Worm (Caenorhabditis elegans) whole organism, young adult: ENCODE measurements around the gene wht-3.

Source experiments
- B0019.2 ChIP-seq: fragments of 200-800 bp; sonication (Bioruptor generic); conservative IDR thresholded peaks from 2 replicates; pipeline ENCODE4 v1.3.6; 2022; ENCODE audit warnings: missing genetic modification reagents, missing genetic modification characterization, missing compliant biosample characterization
- D2030.7 ChIP-seq: fragments of 200-800 bp; sonication (Bioruptor generic); IDR thresholded peaks from 2 replicates; pipeline ENCODE4 v1.3.6; 2022; ENCODE audit warnings: missing genetic modification reagents, missing genetic modification characterization, missing compliant biosample characterization
- F23B12.7 ChIP-seq: sonication (generic microtip); optimal IDR thresholded peaks from 2 replicates; lab custom pipeline; 2017; ENCODE audit warnings: missing genetic modification characterization, mild to moderate bottlenecking, missing compliant biosample characterization, antibody characterized with exemption, moderate library complexity; ENCODE audit not compliant: insufficient read depth
- Y79H2A.3 ChIP-seq: fragments of 200-800 bp; sonication (Bioruptor generic); conservative IDR thresholded peaks from 2 replicates; pipeline ENCODE4 v1.3.6; 2022; ENCODE audit warnings: missing genetic modification reagents, missing genetic modification characterization, missing compliant biosample characterization
- ZK185.1 ChIP-seq: sonication (generic microtip); optimal IDR thresholded peaks from 2 replicates; lab custom pipeline; 2016; ENCODE audit warnings: mild to moderate bottlenecking, missing genetic modification characterization, missing compliant biosample characterization; ENCODE audit not compliant: poor library complexity, severe bottlenecking
- attf-3 ChIP-seq: fragments of 200-800 bp; sonication (Bioruptor generic); conservative IDR thresholded peaks from 2 replicates; pipeline ENCODE4 v1.3.6; 2022; ENCODE audit warnings: missing genetic modification reagents, missing genetic modification characterization, missing compliant biosample characterization
- attf-5 ChIP-seq: fragments of 200-800 bp; sonication (Bioruptor generic); optimal IDR thresholded peaks from 2 replicates; lab custom pipeline; 2018; ENCODE audit warnings: mild to moderate bottlenecking, missing genetic modification characterization, missing compliant biosample characterization
- bed-1 ChIP-seq: fragments of 200-800 bp; sonication (Bioruptor generic); IDR thresholded peaks from 2 replicates; pipeline ENCODE4 v1.3.6; 2022; ENCODE audit warnings: missing genetic modification reagents, missing genetic modification characterization, missing compliant biosample characterization
- ccch-3 ChIP-seq: fragments of 200-800 bp; sonication (Bioruptor generic); optimal IDR thresholded peaks from 2 replicates; lab custom pipeline; 2018; ENCODE audit warnings: mild to moderate bottlenecking, missing genetic modification characterization, missing compliant biosample characterization
- cebp-1 ChIP-seq, 2 experiments: fragments of 200-800 bp in 1 of 2; sonication (Bioruptor generic) in 1 of 2; sonication (generic microtip) in 1 of 2; IDR thresholded peaks in 1 of 2; optimal IDR thresholded peaks in 1 of 2; 2 replicates each; pipeline versions ENCODE4 v1.3.6 to Lab custom; 2017 to 2022; ENCODE audit warnings: missing compliant biosample characterization in 2 of 2, missing genetic modification characterization in 2 of 2, mild to moderate bottlenecking in 1 of 2, missing genetic modification reagents in 1 of 2, moderate library complexity in 1 of 2
- cebp-2 ChIP-seq: fragments of 200-800 bp; sonication (Bioruptor generic); IDR thresholded peaks from 2 replicates; pipeline ENCODE4 v1.3.6; 2022; ENCODE audit warnings: missing genetic modification characterization, missing compliant biosample characterization
- ceh-91 ChIP-seq: fragments of 200-800 bp; sonication (Bioruptor generic); IDR thresholded peaks from 2 replicates; pipeline ENCODE4 v1.3.6; 2022; ENCODE audit warnings: missing genetic modification reagents, missing genetic modification characterization, missing compliant biosample characterization
- dox-1 ChIP-seq: fragments of 200-800 bp; sonication (Bioruptor generic); IDR thresholded peaks from 2 replicates; pipeline ENCODE4 v1.3.6; 2022; ENCODE audit warnings: missing genetic modification reagents, missing genetic modification characterization, missing compliant biosample characterization
- egl-18 ChIP-seq: fragments of 200-800 bp; sonication (Bioruptor generic); IDR thresholded peaks from 2 replicates; pipeline ENCODE4 v1.3.6; 2022; ENCODE audit warnings: missing genetic modification reagents, missing genetic modification characterization, missing compliant biosample characterization
- egl-44 ChIP-seq: fragments of 200-800 bp; sonication (Bioruptor generic); IDR thresholded peaks from 2 replicates; pipeline ENCODE4 v1.3.6; 2022; ENCODE audit warnings: missing genetic modification reagents, missing genetic modification characterization, missing compliant biosample characterization
- ekl-4 ChIP-seq: fragments of 200-800 bp; sonication (Bioruptor generic); IDR thresholded peaks from 2 replicates; pipeline ENCODE4 v1.3.6; 2022; ENCODE audit warnings: missing genetic modification reagents, missing genetic modification characterization, missing compliant biosample characterization
- ets-4 ChIP-seq: fragments of 200-800 bp; sonication (Bioruptor generic); optimal IDR thresholded peaks from 2 replicates; lab custom pipeline; 2018; ENCODE audit warnings: mild to moderate bottlenecking, missing genetic modification characterization, missing compliant biosample characterization
- fkh-3 ChIP-seq: sonication (generic microtip); optimal IDR thresholded peaks from 2 replicates; lab custom pipeline; 2016; ENCODE audit warnings: mild to moderate bottlenecking, missing genetic modification characterization, missing compliant biosample characterization
- hlh-12 ChIP-seq: sonication (generic microtip); optimal IDR thresholded peaks from 2 replicates; lab custom pipeline; 2016; ENCODE audit warnings: missing genetic modification characterization, missing compliant biosample characterization
- hmg-1.2 ChIP-seq: fragments of 200-800 bp; sonication (Bioruptor generic); IDR thresholded peaks from 2 replicates; pipeline ENCODE4 v1.3.6; 2022; ENCODE audit warnings: missing genetic modification reagents, missing genetic modification characterization, missing compliant biosample characterization
- lsl-1 ChIP-seq: fragments of 200-800 bp; sonication (Bioruptor generic); optimal IDR thresholded peaks from 2 replicates; lab custom pipeline; 2018; ENCODE audit warnings: mild to moderate bottlenecking, missing genetic modification characterization, moderate library complexity, missing compliant biosample characterization
- lsy-27 ChIP-seq: sonication (generic microtip); optimal IDR thresholded peaks from 2 replicates; lab custom pipeline; 2017; ENCODE audit warnings: missing genetic modification characterization, mild to moderate bottlenecking, missing compliant biosample characterization, antibody characterized with exemption, missing genotype, borderline replicate concordance; ENCODE audit not compliant: insufficient read depth
- madf-10 ChIP-seq: sonication (generic microtip); optimal IDR thresholded peaks from 2 replicates; lab custom pipeline; 2016; ENCODE audit warnings: mild to moderate bottlenecking, missing genetic modification characterization, missing compliant biosample characterization
- mcd-1 ChIP-seq: fragments of 200-800 bp; sonication (Bioruptor generic); IDR thresholded peaks from 2 replicates; pipeline ENCODE4 v1.3.6; 2022; ENCODE audit warnings: missing genetic modification reagents, missing genetic modification characterization, missing compliant biosample characterization
- nfya-1 ChIP-seq: sonication (generic microtip); optimal IDR thresholded peaks from 2 replicates; lab custom pipeline; 2017; ENCODE audit warnings: antibody characterized with exemption, missing compliant biosample characterization, missing genetic modification characterization, borderline replicate concordance; ENCODE audit not compliant: insufficient read depth
- nhr-179 ChIP-seq: sonication (generic microtip); optimal IDR thresholded peaks from 2 replicates; lab custom pipeline; 2016; ENCODE audit warnings: mild to moderate bottlenecking, missing genetic modification characterization, missing compliant biosample characterization
- nhr-80 ChIP-seq: sonication (generic microtip); optimal IDR thresholded peaks from 2 replicates; lab custom pipeline; 2016; ENCODE audit warnings: missing genetic modification characterization, missing compliant biosample characterization
- pbrm-1 ChIP-seq: fragments of 200-800 bp; sonication (Bioruptor generic); IDR thresholded peaks from 2 replicates; pipeline ENCODE4 v1.3.6; 2022; ENCODE audit warnings: missing genetic modification reagents, missing genetic modification characterization, missing compliant biosample characterization
- sdz-38 ChIP-seq: sonication (generic microtip); optimal IDR thresholded peaks from 2 replicates; lab custom pipeline; 2016; ENCODE audit warnings: missing genotype, missing genetic modification characterization, missing compliant biosample characterization
- snpc-1.1 ChIP-seq: sonication (generic microtip); optimal IDR thresholded peaks from 2 replicates; lab custom pipeline; 2017; ENCODE audit warnings: missing genetic modification characterization, mild to moderate bottlenecking, missing compliant biosample characterization, antibody characterized with exemption, moderate library complexity, missing genotype, missing genetic modification reagents; ENCODE audit not compliant: insufficient read depth
- snpc-1.3 ChIP-seq: sonication (generic microtip); optimal IDR thresholded peaks from 2 replicates; lab custom pipeline; 2017; ENCODE audit warnings: missing genetic modification characterization, mild to moderate bottlenecking, missing compliant biosample characterization, antibody characterized with exemption, moderate library complexity, missing genotype, missing genetic modification reagents; ENCODE audit not compliant: insufficient read depth
- xnd-1 ChIP-seq: sonication (generic microtip); optimal IDR thresholded peaks from 2 replicates; lab custom pipeline; 2016; ENCODE audit warnings: missing genotype, missing genetic modification reagents, missing genetic modification characterization, missing compliant biosample characterization
- ztf-28 ChIP-seq: fragments of 200-800 bp; sonication (Bioruptor generic); IDR thresholded peaks from 2 replicates; pipeline ENCODE4 v1.3.6; 2022; ENCODE audit warnings: missing genetic modification reagents, missing genetic modification characterization, missing compliant biosample characterization

Gene wht-3

ce11 chrIII:4193659-4194103, 42.3 kb upstream of the wht-3 start, which contains the start of gene xbp-1 (continued):
- TF ChIP-seq lsy-27 (tag; lab: Kevin White, UChicago) (no peak), ceh-91 (GFP tag; lab: Robert Waterston, UW) (no peak), sdz-38 (tag; lab: Kevin White, UChicago) (no peak)

ce11 chrIII:4191091-4191638, 39.8 kb upstream of the wht-3 start, which contains the start of gene dnj-16:
TSS of gene dnj-16 (plus strand) at chrIII:4191141.
- TF ChIP-seq ZK185.1 (tag; lab: Kevin White, UChicago) (no peak), B0019.2 (no peak), lsl-1 (GFP tag; lab: Kevin White, UChicago) (peak; percentile 85), hmg-1.2 (GFP tag; lab: Robert Waterston, UW) (peak; percentile 23; the same call in 1 of the 2 replicates), cebp-1 (GFP tag; IDR thresholded peaks at IDR 0.05; lab: Robert Waterston, UW) (peak; percentile 96), cebp-1 (tag; optimal IDR thresholded peaks at IDR 0.05; lab: Kevin White, UChicago) (peak; percentile 98), attf-5 (GFP tag; lab: Kevin White, UChicago) (peak; percentile 61), Y79H2A.3 (no peak), snpc-1.3 (peak; percentile 24), nhr-80 (tag; lab: Kevin White, UChicago) (peak; percentile 31)

ce11 chrIII:4190241-4190640, 38.8 kb upstream of the wht-3 start, which contains the start of gene spp-28:
TSS of gene spp-28 (minus strand) at chrIII:4190341.
- TF ChIP-seq egl-18 (GFP tag; lab: Robert Waterston, UW) (no peak), ztf-28 (GFP tag; lab: Robert Waterston, UW) (no peak), bed-1 (GFP tag; lab: Robert Waterston, UW) (no peak), egl-44 (no peak), ccch-3 (no peak), nfya-1 (tag; lab: Kevin White, UChicago) (no peak), xnd-1 (no peak), snpc-1.1 (tag; lab: Kevin White, UChicago) (no peak), pbrm-1 (no peak), ets-4 (GFP tag; lab: Kevin White, UChicago) (no peak), nhr-179 (tag; lab: Kevin White, UChicago) (no peak), cebp-2 (GFP tag; lab: Robert Waterston, UW) (no peak), snpc-1.3 (no peak), F23B12.7 (tag; lab: Kevin White, UChicago) (no peak), fkh-3 (tag; lab: Kevin White, UChicago) (no peak)

DNA sequence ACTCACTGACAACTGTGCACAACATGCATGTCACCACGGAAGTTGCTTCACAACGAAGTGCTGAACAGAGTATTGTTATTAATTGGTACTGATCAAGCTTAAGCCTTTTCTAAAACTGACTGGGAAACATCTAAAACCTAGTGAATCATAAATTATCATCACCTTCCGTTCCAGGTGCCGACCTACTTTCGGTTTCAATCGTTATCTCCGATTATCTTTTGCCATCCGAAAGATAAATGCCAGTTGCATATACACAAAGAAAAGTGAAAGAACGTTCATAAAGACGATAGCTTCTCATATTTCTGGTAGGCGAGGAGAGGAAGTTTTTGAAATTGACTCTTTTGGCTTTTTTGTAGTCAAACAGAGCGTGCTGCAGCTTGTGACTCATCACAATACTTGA, 38.2 kb upstream of the wht-3 start:
- TF ChIP-seq madf-10 (tag; lab: Kevin White, UChicago): no peak
- TF ChIP-seq attf-3: no peak
- no peak for TF ChIP-seq dox-1
- no peak for TF ChIP-seq hlh-12 (tag; lab: Kevin White, UChicago)
- TF ChIP-seq D2030.7 (GFP tag; lab: Robert Waterston, UW): no peak
- TF ChIP-seq ekl-4: no peak
- TF ChIP-seq mcd-1 (GFP tag; lab: Robert Waterston, UW): no peak
